Worm (Caenorhabditis elegans): ENCODE data around the gene aqp-10.

- TF ChIP-seq aly-2 (tag; optimal IDR thresholded peaks at IDR 0.05), result no peak
- TF ChIP-seq ZK546.5 (tag; optimal IDR thresholded peaks at IDR 0.05), result no peak
These were observed 44.6 kb downstream of the aqp-10 start for ce11 chrII:9725056-9725455.

Data from whole organism, L2 larva.